Worm (Caenorhabditis elegans) whole organism, L3 larva: Measurements from ENCODE around the gene gln-2.

ENCODE experiments used
- nhr-25 ChIP-seq: sonication (generic microtip); optimal IDR thresholded peaks from 2 replicates; lab custom pipeline; 2017; ENCODE audit warnings: missing biosample characterization, missing genetic modification characterization
- nhr-77 ChIP-seq: fragments of 150-350 bp; optimal IDR thresholded peaks from 2 replicates; lab custom pipeline; 2014; ENCODE audit warnings: missing biosample characterization, missing genetic modification characterization
- skn-1 ChIP-seq: fragments of 150-350 bp; optimal IDR thresholded peaks from 2 replicates; lab custom pipeline; 2014; ENCODE audit warnings: missing biosample characterization, missing genetic modification characterization

DNA sequence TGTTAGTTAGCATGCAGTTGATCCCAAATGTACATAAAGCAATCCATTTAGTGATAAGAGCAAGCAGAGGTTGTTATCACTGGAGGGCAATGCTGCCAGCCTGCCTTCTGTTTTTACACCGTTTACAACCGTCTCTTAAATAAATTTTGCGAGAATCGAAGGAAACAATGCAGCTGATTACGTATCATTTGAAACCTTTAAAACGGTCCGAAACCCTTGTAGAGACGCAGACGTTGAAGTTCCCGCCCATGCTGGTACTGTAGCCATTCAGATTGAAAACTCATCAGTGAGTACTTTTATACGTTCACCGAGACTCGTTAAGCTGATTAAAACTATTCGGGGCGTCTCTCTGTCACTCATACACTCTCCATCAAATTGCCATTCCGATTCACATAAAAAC lies 14.2 kb downstream of the gln-2 start:
- TF ChIP-seq skn-1 (tag; lab: Kevin White, UChicago) (no peak), nhr-77 (tag; lab: Kevin White, UChicago) (no peak), nhr-25 (tag; lab: Kevin White, UChicago) (no peak)
